Worm (Caenorhabditis elegans): ENCODE measurements around the gene T02D1.8.

DNA sequence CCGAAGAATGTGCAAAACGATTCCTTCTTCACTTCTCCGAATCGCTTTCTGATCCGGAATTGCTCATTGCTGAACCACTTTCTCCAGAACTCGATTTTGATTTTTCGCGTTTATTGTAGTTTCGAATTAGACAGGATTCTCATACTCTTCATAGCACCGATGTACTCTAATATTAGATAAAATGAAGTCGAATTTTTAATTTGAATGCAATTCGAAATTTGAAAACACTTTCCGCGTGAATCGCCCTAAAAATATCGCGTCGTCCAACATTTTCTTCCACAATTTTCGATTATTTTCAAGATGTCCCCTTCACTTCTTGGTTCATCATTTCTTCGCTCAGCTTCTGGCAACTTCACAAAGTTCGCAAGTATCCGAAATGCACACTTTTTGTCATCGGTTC is 5.3 kb downstream of the T02D1.8 start, which contains the start of gene C30H6.8:
- TF ChIP-seq mab-9 (GFP tag; IDR thresholded peaks at IDR 0.05) = no peak
- no peak for TF ChIP-seq zag-1 (tag; optimal IDR thresholded peaks at IDR 0.05)
- no peak for TF ChIP-seq mep-1 (tag; optimal IDR thresholded peaks at IDR 0.05)
- no peak for TF ChIP-seq nhr-77 (tag; optimal IDR thresholded peaks at IDR 0.05)
- TF ChIP-seq hpl-2 (GFP tag; optimal IDR thresholded peaks at IDR 0.05) = no peak
- no peak for TF ChIP-seq alr-1 (tag; optimal IDR thresholded peaks at IDR 0.05; ENCODE audit: borderline replicate concordance)
- no peak for TF ChIP-seq nhr-11 (tag; optimal IDR thresholded peaks at IDR 0.05)
